Worm (Caenorhabditis elegans): ENCODE data around the gene stg-2.

The stg-2 gene

ce11 chrX:8646287-8646686 is 2.6 kb upstream of the stg-2 start (continued):
- TF ChIP-seq fkh-6 (tag; optimal IDR thresholded peaks at IDR 0.05) (peak; percentile 13), K09A11.1 (tag; optimal IDR thresholded peaks at IDR 0.05; ENCODE audit: insufficient read depth) (peak; percentile 25), ceh-22 (tag; optimal IDR thresholded peaks at IDR 0.05) (no peak), npax-4 (tag; optimal IDR thresholded peaks at IDR 0.05) (peak; percentile 46), elt-4 (tag; optimal IDR thresholded peaks at IDR 0.05) (no peak), sox-2 (GFP tag; IDR thresholded peaks at IDR 0.05) (peak; percentile 66), C08G9.2 (tag; optimal IDR thresholded peaks at IDR 0.05) (peak; percentile 66), zip-5 (tag; optimal IDR thresholded peaks at IDR 0.05) (peak; percentile 45), ceh-48 (tag; optimal IDR thresholded peaks at IDR 0.05) (peak; percentile 55), dve-1 (tag; optimal IDR thresholded peaks at IDR 0.05) (peak; percentile 17), ref-2 (tag; optimal IDR thresholded peaks at IDR 0.05) (no peak), eyg-1 (tag; optimal IDR thresholded peaks at IDR 0.05) (peak; percentile 82), ahr-1 (tag; optimal IDR thresholded peaks at IDR 0.05) (peak; percentile 38), dmd-4 (tag; optimal IDR thresholded peaks at IDR 0.05; ENCODE audit: borderline replicate concordance) (no peak), ceh-9 (tag; optimal IDR thresholded peaks at IDR 0.05) (no peak), T23F11.4 (GFP tag; optimal IDR thresholded peaks at IDR 0.05) (peak; percentile 10), ceh-18 (tag; optimal IDR thresholded peaks at IDR 0.05) (peak; percentile 29), odd-2 (tag; optimal IDR thresholded peaks at IDR 0.05) (no peak), tbx-2 (tag; optimal IDR thresholded peaks at IDR 0.05) (peak; percentile 54), pat-9 (tag; optimal IDR thresholded peaks at IDR 0.05) (peak; percentile 59), hlh-15 (tag; optimal IDR thresholded peaks at IDR 0.05) (no peak), hlh-30 (tag; optimal IDR thresholded peaks at IDR 0.05; ENCODE audit: insufficient read depth) (peak; percentile 1), ttx-3 (tag; optimal IDR thresholded peaks at IDR 0.05) (peak; percentile 69), F13H6.1 (tag; optimal IDR thresholded peaks at IDR 0.05) (peak; percentile 3), rnt-1 (tag; optimal IDR thresholded peaks at IDR 0.05) (peak; percentile 21), madf-2 (tag; optimal IDR thresholded peaks at IDR 0.05) (peak; percentile 24), C38D4.7 (GFP tag; optimal IDR thresholded peaks at IDR 0.05) (peak; percentile 64), unc-42 (tag; optimal IDR thresholded peaks at IDR 0.05) (peak; percentile 30), tbx-7 (tag; optimal IDR thresholded peaks at IDR 0.05) (no peak), hlh-6 (tag; optimal IDR thresholded peaks at IDR 0.05) (peak; percentile 77), pha-2 (tag; optimal IDR thresholded peaks at IDR 0.05) (peak; percentile 68)

ce11 chrX:8640654-8641053 is 3.1 kb downstream of the stg-2 start:
- TF ChIP-seq nhr-232 (tag; optimal IDR thresholded peaks at IDR 0.05) (no peak), pag-3 (tag; optimal IDR thresholded peaks at IDR 0.05; ENCODE audit: borderline replicate concordance) (no peak), ceh-45 (GFP tag; IDR thresholded peaks at IDR 0.05) (no peak), ama-1 (optimal IDR thresholded peaks at IDR 0.05) (no peak), fax-1 (tag; optimal IDR thresholded peaks at IDR 0.05) (no peak), fkh-6 (tag; optimal IDR thresholded peaks at IDR 0.05) (no peak), T23F11.4 (GFP tag; optimal IDR thresholded peaks at IDR 0.05) (no peak), rnt-1 (tag; optimal IDR thresholded peaks at IDR 0.05) (no peak), K02D7.2 (tag; optimal IDR thresholded peaks at IDR 0.05) (no peak), K09A11.1 (tag; optimal IDR thresholded peaks at IDR 0.05; ENCODE audit: insufficient read depth) (no peak), dmd-4 (tag; optimal IDR thresholded peaks at IDR 0.05; ENCODE audit: borderline replicate concordance) (no peak), madf-2 (tag; optimal IDR thresholded peaks at IDR 0.05) (no peak), pha-2 (tag; optimal IDR thresholded peaks at IDR 0.05) (no peak), ref-2 (tag; optimal IDR thresholded peaks at IDR 0.05) (no peak), ets-4 (tag; optimal IDR thresholded peaks at IDR 0.05) (no peak)

ce11 chrX:8638679-8639184 is 5.0 kb downstream of the stg-2 start:
- TF ChIP-seq ceh-34 (tag; optimal IDR thresholded peaks at IDR 0.05) (peak; percentile 32), odd-2 (tag; optimal IDR thresholded peaks at IDR 0.05) (no peak), pros-1 (tag; optimal IDR thresholded peaks at IDR 0.05) (no peak), dve-1 (tag; optimal IDR thresholded peaks at IDR 0.05) (no peak), syd-9 (tag; optimal IDR thresholded peaks at IDR 0.05) (peak; percentile 27), nfya-1 (tag; optimal IDR thresholded peaks at IDR 0.05) (no peak), ztf-16 (tag; optimal IDR thresholded peaks at IDR 0.05) (no peak), hlh-8 (tag; optimal IDR thresholded peaks at IDR 0.05) (no peak), mec-3 (tag; optimal IDR thresholded peaks at IDR 0.05; ENCODE audit: borderline replicate concordance) (no peak), K09A11.1 (tag; optimal IDR thresholded peaks at IDR 0.05; ENCODE audit: insufficient read depth) (no peak), hlh-13 (GFP tag; optimal IDR thresholded peaks at IDR 0.05) (peak; percentile 19), ceh-9 (tag; optimal IDR thresholded peaks at IDR 0.05) (no peak), madf-2 (tag; optimal IDR thresholded peaks at IDR 0.05) (no peak), elt-2 (tag; optimal IDR thresholded peaks at IDR 0.05) (peak; percentile 51), ceh-14 (tag; optimal IDR thresholded peaks at IDR 0.05) (no peak), ceh-22 (tag; optimal IDR thresholded peaks at IDR 0.05) (no peak), ttx-3 (tag; optimal IDR thresholded peaks at IDR 0.05) (peak; percentile 48), sox-4 (tag; optimal IDR thresholded peaks at IDR 0.05) (peak; percentile 56)
